Fruit fly (Drosophila melanogaster) whole organism: ENCODE results near the gene CG34382.

ENCODE experiments used
- CG8478 ChIP-seq: fragments of >200 bp; optimal IDR thresholded peaks from 2 replicates; lab custom pipeline; 2018; ENCODE audit warnings: inconsistent platforms
- Dll ChIP-seq: fragments of >200 bp; optimal IDR thresholded peaks from 2 replicates; lab custom pipeline; 2017
- EcR ChIP-seq, 2 experiments: fragments of >200 bp; optimal IDR thresholded peaks; 2 replicates each; lab custom pipeline; 2017; ENCODE audit warnings: missing biosample characterization in 2 of 2, missing genetic modification characterization in 2 of 2, missing genetic modification reagents in 2 of 2
- pan ChIP-seq: fragments of >200 bp; optimal IDR thresholded peaks from 2 replicates; lab custom pipeline; 2017
- psq ChIP-seq: fragments of >200 bp; optimal IDR thresholded peaks from 2 replicates; lab custom pipeline; 2017
- usp ChIP-seq: fragments of >200 bp; optimal IDR thresholded peaks from 2 replicates; lab custom pipeline; 2017; ENCODE audit warnings: missing biosample characterization, missing genetic modification characterization, mixed read lengths

CG34382 gene

DNA sequence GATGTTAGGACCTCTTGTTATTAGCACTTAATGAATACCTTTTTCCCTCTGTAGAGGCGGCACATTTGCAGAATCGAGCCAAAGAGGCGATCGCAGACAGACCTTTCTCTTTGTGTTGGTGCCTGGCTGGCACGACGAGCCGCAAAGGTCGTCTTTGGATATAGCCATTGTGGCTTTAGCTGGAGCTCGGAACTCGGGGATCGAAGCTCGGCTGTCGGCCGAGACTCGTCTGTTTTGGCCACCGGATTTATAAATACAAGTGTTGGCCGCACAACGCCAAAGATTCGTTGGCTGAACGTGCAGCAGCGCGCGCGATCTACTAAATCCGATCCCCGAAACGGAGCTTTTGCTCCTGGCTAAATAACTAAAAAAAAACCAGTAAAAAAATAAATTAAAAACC is at the start of gene CG34382:
Gene CG34382, plus strand, starts transcription at position 301 of the 400 bp plus-strand sequence.
- no peak for TF ChIP-seq CG8478 (lab: Kevin White, UChicago)
- no peak for TF ChIP-seq Dll (lab: Kevin White, UChicago)
- no peak for TF ChIP-seq usp (GFP tag; lab: Kevin White, UChicago)
- no peak for TF ChIP-seq EcR (GFP tag; optimal IDR thresholded peaks at IDR 0.05; lab: Kevin White, UChicago)
- TF ChIP-seq psq (lab: Kevin White, UChicago): no peak
- no peak for TF ChIP-seq pan (lab: Kevin White, UChicago)

DNA sequence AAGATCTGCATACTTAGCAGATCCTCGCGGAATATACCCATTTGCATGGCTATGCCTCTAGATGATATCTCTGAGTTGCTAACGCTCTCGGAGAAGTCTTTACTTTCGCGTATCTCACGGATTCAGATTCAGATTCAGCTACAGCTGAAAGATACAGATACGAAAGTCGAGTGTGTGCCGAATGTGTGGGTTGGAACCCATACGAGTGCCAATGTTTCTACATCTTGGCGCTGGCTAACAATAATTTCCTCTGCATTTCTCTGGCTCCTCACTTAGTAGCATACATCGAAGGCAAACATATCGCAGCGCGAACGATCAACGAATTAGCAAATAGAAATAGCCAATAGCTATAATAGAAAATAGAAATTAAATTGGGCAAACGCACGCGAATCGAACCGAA is 49.6 kb upstream of the CG34382 start:
- no peak for TF ChIP-seq psq (lab: Kevin White, UChicago)
- no peak for TF ChIP-seq Dll (lab: Kevin White, UChicago)
- TF ChIP-seq CG8478 (lab: Kevin White, UChicago): no peak
- no peak for TF ChIP-seq usp (GFP tag; lab: Kevin White, UChicago)
- no peak for TF ChIP-seq EcR (GFP tag; optimal IDR thresholded peaks at IDR 0.05; lab: Kevin White, UChicago)
- no peak for TF ChIP-seq pan (lab: Kevin White, UChicago)

DNA sequence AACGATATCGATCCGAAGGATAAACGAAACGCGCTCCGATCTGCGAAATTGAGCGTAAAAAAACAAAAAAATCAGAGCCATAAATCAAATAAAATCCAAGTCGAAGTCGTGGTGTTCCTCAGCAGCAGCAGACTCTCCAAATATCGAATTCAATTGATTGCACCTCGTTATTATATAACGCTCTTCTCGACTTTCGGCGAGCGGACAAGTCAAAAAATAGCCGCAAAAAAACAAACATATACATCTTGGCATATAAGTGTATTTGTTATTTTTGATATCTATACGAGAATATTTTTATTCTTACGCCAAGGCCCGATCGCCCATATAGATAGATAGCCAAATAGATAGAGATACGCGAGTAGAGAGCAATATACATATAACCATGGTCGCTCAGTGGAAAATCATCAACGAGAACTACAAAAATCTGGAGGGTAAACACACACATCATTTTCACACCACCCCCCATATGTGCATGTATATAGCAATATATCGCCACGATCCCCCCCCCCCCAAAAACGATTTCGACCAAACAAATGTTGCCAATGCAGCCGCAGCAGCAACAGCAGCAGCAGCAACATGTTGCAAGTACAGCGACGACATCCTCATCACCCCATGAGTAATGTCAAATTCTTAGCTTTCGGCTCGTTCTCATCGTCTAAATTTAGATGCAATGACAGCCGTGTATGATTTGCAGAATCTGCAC is 49.0 kb upstream of the CG34382 start:
- TF ChIP-seq Dll (lab: Kevin White, UChicago) (no peak), pan (lab: Kevin White, UChicago) (no peak), EcR (GFP tag; optimal IDR thresholded peaks at IDR 0.05; lab: Kevin White, UChicago) (no peak), CG8478 (lab: Kevin White, UChicago) (no peak), psq (lab: Kevin White, UChicago) (no peak), usp (GFP tag; lab: Kevin White, UChicago) (no peak)

DNA sequence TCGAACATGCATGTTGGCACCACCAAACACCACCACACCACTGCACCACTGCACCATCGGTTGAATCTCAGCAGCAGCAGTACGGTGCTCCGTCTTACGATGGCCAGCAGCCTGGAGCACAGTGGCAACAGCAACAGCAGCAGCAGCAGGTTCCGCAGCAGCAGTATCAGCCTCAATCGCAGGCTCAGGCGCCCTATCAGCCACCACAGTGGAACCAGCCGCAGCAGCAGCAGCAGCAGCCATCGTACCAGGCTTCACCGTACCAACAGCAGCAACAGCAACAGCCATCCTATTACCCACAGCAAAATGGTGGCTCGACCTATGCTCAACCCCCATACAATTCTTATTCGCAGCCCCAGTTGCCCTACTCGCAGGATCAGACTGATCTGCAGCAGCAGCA is 46.7 kb upstream of the CG34382 start:
- TF ChIP-seq psq (lab: Kevin White, UChicago) (no peak), EcR (GFP tag; optimal IDR thresholded peaks at IDR 0.05; lab: Kevin White, UChicago) (no peak), pan (lab: Kevin White, UChicago) (no peak), Dll (lab: Kevin White, UChicago) (no peak), CG8478 (lab: Kevin White, UChicago) (no peak), usp (GFP tag; lab: Kevin White, UChicago) (no peak)

DNA sequence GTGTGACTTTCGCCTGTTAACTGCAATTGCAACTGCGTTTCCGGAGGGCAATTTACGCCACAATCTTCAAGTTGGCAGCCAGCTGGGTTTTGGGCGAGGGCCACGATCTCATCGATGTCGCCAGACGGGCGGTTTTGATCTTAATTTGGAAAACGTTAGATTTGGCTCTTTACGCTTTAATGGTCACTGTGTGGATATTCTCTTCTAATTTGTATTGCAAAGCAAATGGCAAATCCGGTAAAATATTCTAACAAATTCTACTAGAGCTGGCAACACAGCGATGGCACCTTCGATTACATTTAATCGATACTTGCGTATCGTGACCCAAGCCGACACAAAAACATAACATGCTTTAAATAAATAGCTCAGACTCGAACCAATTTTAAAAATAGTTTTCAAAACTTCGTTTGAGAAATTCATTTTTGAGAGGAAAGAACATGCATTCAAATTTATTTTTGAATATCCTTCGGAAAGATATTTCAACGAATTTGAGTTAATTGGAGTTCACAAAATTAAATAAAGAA is 42.2 kb upstream of the CG34382 start, which contains the start of gene I-2:
Gene I-2, minus strand, starts transcription at position 282 of the 524 bp plus-strand sequence.
- TF ChIP-seq CG8478 (lab: Kevin White, UChicago): no peak
- TF ChIP-seq Dll (lab: Kevin White, UChicago): no peak
- no peak for TF ChIP-seq pan (lab: Kevin White, UChicago)
- TF ChIP-seq psq (lab: Kevin White, UChicago): no peak
- no peak for TF ChIP-seq usp (GFP tag; lab: Kevin White, UChicago)
- TF ChIP-seq EcR (GFP tag; optimal IDR thresholded peaks at IDR 0.05; lab: Kevin White, UChicago): no peak

DNA sequence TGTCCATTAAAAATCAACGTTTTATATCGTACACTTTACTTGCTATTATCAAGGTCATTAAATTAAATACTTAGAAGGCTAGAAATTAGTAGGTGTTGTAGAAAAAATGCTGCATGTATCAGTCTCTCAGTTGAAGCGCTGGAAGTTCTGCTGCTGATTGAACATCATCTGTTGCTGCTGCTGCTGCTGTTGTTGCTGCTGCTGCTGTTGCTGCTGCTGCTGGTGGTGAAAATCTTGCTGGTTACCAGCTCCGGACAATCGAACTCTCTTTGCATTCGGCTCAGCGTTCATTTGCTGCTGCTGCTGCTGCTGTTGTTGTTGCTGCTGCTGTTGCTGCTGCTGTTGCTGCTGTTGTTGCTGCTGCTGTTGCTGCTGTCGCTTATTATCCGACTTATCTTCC is 41.7 kb upstream of the CG34382 start:
- TF ChIP-seq EcR (GFP tag; optimal IDR thresholded peaks at IDR 0.05; lab: Kevin White, UChicago): no peak
- no peak for TF ChIP-seq CG8478 (lab: Kevin White, UChicago)
- TF ChIP-seq pan (lab: Kevin White, UChicago): no peak

DNA sequence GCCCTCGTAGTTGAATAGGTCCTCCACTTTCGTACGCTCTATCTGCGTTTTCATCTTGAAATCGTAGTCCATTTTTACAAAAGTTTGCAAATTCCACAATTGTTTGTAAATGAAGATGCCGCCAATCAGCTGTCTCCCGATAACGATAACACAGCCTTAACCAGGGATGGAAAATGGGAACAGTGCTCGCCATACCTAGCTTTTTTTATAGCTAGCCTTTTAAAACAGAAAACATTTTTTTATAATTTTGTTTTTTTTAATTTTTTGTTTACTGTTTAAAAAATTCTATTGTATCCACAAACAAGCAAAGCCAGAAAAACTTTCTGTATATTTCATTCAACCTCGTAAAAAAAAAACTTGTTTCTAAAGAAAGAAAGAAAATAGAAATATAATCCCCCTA is 40.3 kb upstream of the CG34382 start, which contains the start of gene Cdk8:
Gene Cdk8, minus strand, starts transcription at position 137 of the 400 bp plus-strand sequence.
- TF ChIP-seq psq (lab: Kevin White, UChicago) (no peak), Dll (lab: Kevin White, UChicago) (no peak), EcR (GFP tag; optimal IDR thresholded peaks at IDR 0.05; lab: Kevin White, UChicago) (no peak), CG8478 (lab: Kevin White, UChicago) (no peak), pan (lab: Kevin White, UChicago) (no peak), usp (GFP tag; lab: Kevin White, UChicago) (no peak)

DNA sequence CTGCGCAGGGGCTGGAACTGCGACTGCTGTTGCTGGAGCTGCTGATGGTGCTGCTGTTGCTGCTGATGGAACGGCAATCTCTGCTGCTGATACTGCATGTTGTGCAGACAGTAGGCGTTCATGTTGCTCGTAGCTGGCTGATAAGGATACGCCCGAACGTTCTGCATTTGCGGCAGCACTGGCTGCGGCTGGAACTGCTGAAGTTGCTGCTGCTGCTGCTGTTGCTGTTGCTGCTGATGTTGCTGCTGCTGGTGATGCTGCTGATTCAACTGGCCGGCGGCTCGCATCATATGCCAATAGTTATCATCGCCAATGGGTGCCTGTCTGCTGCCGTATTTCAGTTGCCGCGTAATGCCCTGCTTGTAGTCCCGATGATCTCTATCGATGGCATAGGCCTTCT is 38.1 kb upstream of the CG34382 start:
- no peak for TF ChIP-seq pan (lab: Kevin White, UChicago)
- no peak for TF ChIP-seq usp (GFP tag; lab: Kevin White, UChicago)
- no peak for TF ChIP-seq EcR (GFP tag; optimal IDR thresholded peaks at IDR 0.05; lab: Kevin White, UChicago)
- no peak for TF ChIP-seq CG8478 (lab: Kevin White, UChicago)
- no peak for TF ChIP-seq psq (lab: Kevin White, UChicago)
- no peak for TF ChIP-seq Dll (lab: Kevin White, UChicago)

DNA sequence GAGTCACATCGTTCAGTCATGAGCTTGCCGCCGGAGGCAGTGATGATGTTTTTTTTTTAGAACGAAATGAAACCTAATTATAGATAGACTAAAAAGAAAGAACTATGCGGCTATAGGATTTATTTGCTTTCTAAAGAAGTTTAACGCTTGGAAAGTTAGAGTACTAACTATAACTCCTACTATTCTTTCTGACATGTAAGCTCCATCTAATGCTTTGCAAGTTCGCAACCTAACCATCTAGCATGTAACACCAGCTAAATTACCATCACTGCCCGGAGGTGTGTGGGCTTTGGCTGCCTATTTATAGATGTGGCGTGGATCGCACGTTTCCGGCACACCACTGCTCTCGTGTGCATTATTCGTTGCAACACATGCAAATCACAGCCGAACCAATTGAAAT is 36.7 kb upstream of the CG34382 start:
- TF ChIP-seq psq (lab: Kevin White, UChicago) (no peak), CG8478 (lab: Kevin White, UChicago) (no peak), Dll (lab: Kevin White, UChicago) (no peak), EcR (GFP tag; optimal IDR thresholded peaks at IDR 0.05; lab: Kevin White, UChicago) (no peak), usp (GFP tag; lab: Kevin White, UChicago) (no peak), pan (lab: Kevin White, UChicago) (no peak)

DNA sequence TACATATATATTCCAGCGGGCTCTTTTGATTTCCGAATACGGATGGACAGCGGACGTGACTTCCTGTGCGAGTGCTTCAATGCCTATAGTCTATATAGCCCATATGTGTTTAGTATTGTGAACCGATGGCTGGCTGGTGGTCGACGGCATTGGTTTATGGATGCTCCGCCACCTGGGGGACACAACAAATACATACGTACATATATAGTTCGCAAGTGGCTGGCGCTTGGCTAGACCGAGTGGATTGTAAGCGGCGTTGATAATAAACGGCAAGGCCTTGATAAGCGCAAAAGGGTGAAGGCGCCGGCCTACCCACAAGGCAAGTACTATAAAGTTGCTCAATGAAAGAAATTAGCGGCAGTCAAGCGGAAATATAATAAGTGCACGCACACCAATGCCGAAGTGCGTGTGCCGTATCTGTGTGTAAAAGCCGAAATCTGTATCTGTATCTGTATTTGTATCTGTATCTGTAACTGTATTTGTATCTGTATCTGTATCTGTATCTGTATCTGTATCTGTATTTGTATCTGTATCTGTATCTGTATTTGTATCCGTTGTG is 32.7 kb upstream of the CG34382 start:
- no peak for TF ChIP-seq psq (lab: Kevin White, UChicago)
- no peak for TF ChIP-seq usp (GFP tag; lab: Kevin White, UChicago)
- no peak for TF ChIP-seq Dll (lab: Kevin White, UChicago)
- no peak for TF ChIP-seq CG8478 (lab: Kevin White, UChicago)
- TF ChIP-seq pan (lab: Kevin White, UChicago): no peak
- TF ChIP-seq EcR (GFP tag; optimal IDR thresholded peaks at IDR 0.05; lab: Kevin White, UChicago): no peak
